Fruit fly (Drosophila melanogaster) whole organism, embryonic: ENCODE results near the gene ND-B17.2.
A peak's percentile ranks its signal among the peaks of the same experiment; 100 is the strongest.

Experiments
- Bdp1 ChIP-seq: fragments of 200-800 bp; sonication (Bioruptor generic); optimal IDR thresholded peaks from 3 replicates; lab custom pipeline; 2016; ENCODE audit warnings: missing biosample characterization, missing genetic modification characterization
- Bteb2 ChIP-seq: fragments of 200-800 bp; sonication (Bioruptor generic); optimal IDR thresholded peaks from 2 replicates; lab custom pipeline; 2016; ENCODE audit warnings: missing biosample characterization, missing genetic modification characterization
- CG10267 ChIP-seq: fragments of 200-800 bp; sonication (Bioruptor generic); optimal IDR thresholded peaks from 2 replicates; lab custom pipeline; 2018; ENCODE audit warnings: missing biosample characterization, mild to moderate bottlenecking, missing genetic modification characterization, moderate library complexity
- CG10366 ChIP-seq: fragments of 200-800 bp; sonication (Bioruptor generic); IDR thresholded peaks from 2 replicates; pipeline ENCODE4 v1.3.6; 2022; ENCODE audit warnings: missing biosample characterization, missing genetic modification characterization
- CG10431 ChIP-seq: fragments of 200-800 bp; sonication (Bioruptor generic); optimal IDR thresholded peaks from 3 replicates; lab custom pipeline; 2018; ENCODE audit warnings: missing biosample characterization, mild to moderate bottlenecking, missing genetic modification characterization
- CG10462 ChIP-seq: fragments of 200-800 bp; sonication (Bioruptor generic); optimal IDR thresholded peaks from 2 replicates; lab custom pipeline; 2016; ENCODE audit warnings: missing biosample characterization, missing genetic modification characterization
- CG11247 ChIP-seq: fragments of 200-800 bp; sonication (Bioruptor generic); IDR thresholded peaks from 2 replicates; pipeline ENCODE4 v1.3.6; 2022; ENCODE audit warnings: missing biosample characterization, missing genetic modification characterization
- CG11504 ChIP-seq: fragments of 200-800 bp; sonication (Bioruptor generic); optimal IDR thresholded peaks from 3 replicates; lab custom pipeline; 2019; ENCODE audit warnings: missing biosample characterization, mild to moderate bottlenecking, missing genetic modification characterization, moderate library complexity
- CG12104 ChIP-seq: fragments of 200-800 bp; sonication (Bioruptor generic); optimal IDR thresholded peaks from 3 replicates; lab custom pipeline; 2016; ENCODE audit warnings: missing biosample characterization, missing genetic modification characterization
- CG12769 ChIP-seq: fragments of 200-800 bp; sonication (Bioruptor generic); optimal IDR thresholded peaks from 2 replicates; lab custom pipeline; 2019; ENCODE audit warnings: missing biosample characterization, mild to moderate bottlenecking, missing genetic modification characterization, moderate library complexity
- CG15514 ChIP-seq: fragments of 200-800 bp; sonication (Bioruptor generic); optimal IDR thresholded peaks from 3 replicates; lab custom pipeline; 2017; ENCODE audit warnings: missing biosample characterization, missing genetic modification characterization, mild to moderate bottlenecking, moderate library complexity, missing genetic modification reagents
- CG1603 ChIP-seq: fragments of 200-800 bp; sonication (Bioruptor generic); optimal IDR thresholded peaks from 2 replicates; lab custom pipeline; 2019; ENCODE audit warnings: missing biosample characterization, mild to moderate bottlenecking, missing genetic modification characterization, moderate library complexity
- CG1647 ChIP-seq: fragments of 200-800 bp; sonication (Bioruptor generic); optimal IDR thresholded peaks from 3 replicates; lab custom pipeline; 2016; ENCODE audit warnings: missing biosample characterization, missing genetic modification characterization
- CG17359 ChIP-seq: fragments of 200-800 bp; sonication (Bioruptor generic); optimal IDR thresholded peaks from 3 replicates; lab custom pipeline; 2018; ENCODE audit warnings: missing biosample characterization, mild to moderate bottlenecking, missing genetic modification characterization, moderate library complexity
- CG18011 ChIP-seq: fragments of 200-800 bp; sonication (Bioruptor generic); optimal IDR thresholded peaks from 2 replicates; lab custom pipeline; 2017; ENCODE audit warnings: missing biosample characterization, missing genetic modification characterization, mild to moderate bottlenecking, moderate library complexity, missing genotype
- CG2120 ChIP-seq: fragments of 200-800 bp; sonication (Bioruptor generic); optimal IDR thresholded peaks from 3 replicates; lab custom pipeline; 2016; ENCODE audit warnings: missing biosample characterization, missing genetic modification characterization
- CG2875 ChIP-seq: fragments of 200-800 bp; sonication (Bioruptor generic); optimal IDR thresholded peaks from 2 replicates; lab custom pipeline; 2017; ENCODE audit warnings: missing biosample characterization, mild to moderate bottlenecking, missing genetic modification characterization, missing genetic modification reagents
- CG3847 ChIP-seq: fragments of 200-800 bp; sonication (Bioruptor generic); IDR thresholded peaks from 2 replicates; pipeline ENCODE4 v1.3.6; 2022; ENCODE audit warnings: missing biosample characterization, missing genetic modification characterization
- CG4730 ChIP-seq: fragments of 200-800 bp; sonication (Bioruptor generic); IDR thresholded peaks from 2 replicates; pipeline ENCODE4 v1.3.6; 2022; ENCODE audit warnings: missing biosample characterization, missing genetic modification characterization
- CG6765 ChIP-seq: fragments of 200-800 bp; sonication (Bioruptor generic); optimal IDR thresholded peaks from 3 replicates; lab custom pipeline; 2017; ENCODE audit warnings: missing biosample characterization, mild to moderate bottlenecking, missing genetic modification characterization
- CG7271 ChIP-seq: fragments of 200-800 bp; sonication (Bioruptor generic); optimal IDR thresholded peaks from 2 replicates; lab custom pipeline; 2018; ENCODE audit warnings: missing biosample characterization, mild to moderate bottlenecking, missing genetic modification characterization, moderate library complexity
- CG7357 ChIP-seq: fragments of 200-800 bp; sonication (Bioruptor generic); IDR thresholded peaks from 3 replicates; pipeline ENCODE4 v1.3.6; 2022; ENCODE audit warnings: missing biosample characterization, missing genetic modification characterization
- CG7372 ChIP-seq: fragments of 200-800 bp; sonication (Bioruptor generic); IDR thresholded peaks from 2 replicates; pipeline ENCODE4 v1.3.6; 2022; ENCODE audit warnings: missing biosample characterization, missing genetic modification characterization
- CG7786 ChIP-seq: fragments of 200-800 bp; sonication (Bioruptor generic); optimal IDR thresholded peaks from 2 replicates; lab custom pipeline; 2016; ENCODE audit warnings: missing biosample characterization, missing genetic modification characterization
- CG9215 ChIP-seq: fragments of 200-800 bp; sonication (Bioruptor generic); IDR thresholded peaks from 2 replicates; pipeline ENCODE4 v1.3.6; 2022; ENCODE audit warnings: missing biosample characterization, missing genetic modification characterization
- Dfd ChIP-seq, 2 experiments: fragments of >200 bp; optimal IDR thresholded peaks; 2 replicates each; lab custom pipeline; 2017; ENCODE audit warnings: missing biosample characterization in 2 of 2, missing genetic modification characterization in 2 of 2
- Ets65A ChIP-seq: fragments of 200-800 bp; sonication (Bioruptor generic); peaks from one replicate; lab custom pipeline; 2016; ENCODE audit warnings: missing biosample characterization, missing genetic modification characterization
- HLH4C ChIP-seq: fragments of 200-800 bp; sonication (Bioruptor generic); IDR thresholded peaks from 3 replicates; pipeline ENCODE4 v1.3.6; 2022; ENCODE audit warnings: missing biosample characterization, missing genetic modification characterization; ENCODE audit not compliant: partially characterized antibody
- HLHmδ ChIP-seq: fragments of 200-800 bp; sonication (Bioruptor generic); optimal IDR thresholded peaks from 2 replicates; lab custom pipeline; 2018; ENCODE audit warnings: missing biosample characterization, mild to moderate bottlenecking, missing genetic modification characterization, moderate library complexity
- Hr3 ChIP-seq: fragments of 200-800 bp; sonication (Bioruptor generic); optimal IDR thresholded peaks from 3 replicates; lab custom pipeline; 2016; ENCODE audit warnings: missing biosample characterization, missing genetic modification characterization
- Hr39 ChIP-seq: fragments of >200 bp; optimal IDR thresholded peaks from 2 replicates; lab custom pipeline; 2017
- MBD-R2 ChIP-seq: fragments of 200-800 bp; sonication (Bioruptor generic); IDR thresholded peaks from 2 replicates; pipeline ENCODE4 v1.3.6; 2022; ENCODE audit warnings: missing biosample characterization, missing genetic modification characterization
- Mad ChIP-seq: fragments of 200-800 bp; sonication (Bioruptor generic); optimal IDR thresholded peaks from 2 replicates; lab custom pipeline; 2016; ENCODE audit warnings: missing biosample characterization, missing genetic modification characterization
- Sin3A ChIP-seq: fragments of >200 bp; optimal IDR thresholded peaks from 2 replicates; lab custom pipeline; 2018
- Six4 ChIP-seq: fragments of 200-800 bp; sonication (Bioruptor generic); optimal IDR thresholded peaks from 2 replicates; lab custom pipeline; 2016; ENCODE audit warnings: missing biosample characterization, missing genetic modification characterization
- Sry-δ ChIP-seq: fragments of 200-800 bp; sonication (Bioruptor generic); optimal IDR thresholded peaks from 2 replicates; lab custom pipeline; 2016; ENCODE audit warnings: missing biosample characterization, missing genetic modification characterization
- al ChIP-seq: fragments of 200-800 bp; sonication (Bioruptor generic); IDR thresholded peaks from 2 replicates; pipeline ENCODE4 v1.3.6; 2022; ENCODE audit warnings: missing biosample characterization, missing genetic modification characterization
- br ChIP-seq: fragments of >200 bp; optimal IDR thresholded peaks from 2 replicates; lab custom pipeline; 2017
- cad ChIP-seq: fragments of >200 bp; optimal IDR thresholded peaks from 2 replicates; lab custom pipeline; 2017; ENCODE audit warnings: missing biosample characterization, missing genetic modification characterization
- dan ChIP-seq: fragments of 200-800 bp; sonication (Bioruptor generic); IDR thresholded peaks from 2 replicates; pipeline ENCODE4 v1.3.6; 2022; ENCODE audit warnings: missing biosample characterization, missing genetic modification characterization
- exex ChIP-seq: fragments of 200-800 bp; sonication (Bioruptor generic); optimal IDR thresholded peaks from 4 replicates; lab custom pipeline; 2018; ENCODE audit warnings: missing biosample characterization, mild to moderate bottlenecking, missing genetic modification characterization, moderate library complexity
- kay ChIP-seq: fragments of 200-800 bp; sonication (Bioruptor generic); optimal IDR thresholded peaks from 2 replicates; lab custom pipeline; 2016; ENCODE audit warnings: missing biosample characterization, missing genetic modification characterization
- lab ChIP-seq: fragments of 200-800 bp; sonication (Bioruptor generic); optimal IDR thresholded peaks from 3 replicates; lab custom pipeline; 2017; ENCODE audit warnings: missing biosample characterization, missing genetic modification characterization, mild to moderate bottlenecking, moderate library complexity, missing genetic modification reagents
- lola ChIP-seq, 3 experiments: fragments of >200 bp in 2 of 3; fragments of 200-800 bp in 1 of 3; sonication (Bioruptor generic) in 1 of 3; optimal IDR thresholded peaks; 2 replicates each; lab custom pipeline; 2017 to 2019; ENCODE audit warnings: missing biosample characterization in 3 of 3, missing genetic modification characterization in 3 of 3, mild to moderate bottlenecking in 1 of 3, moderate library complexity in 1 of 3
- mld ChIP-seq: fragments of 200-800 bp; sonication (Bioruptor generic); IDR thresholded peaks from 3 replicates; pipeline ENCODE4 v1.3.6; 2022; ENCODE audit warnings: missing biosample characterization, missing genetic modification characterization; ENCODE audit not compliant: partially characterized antibody
- nau ChIP-seq: fragments of 200-800 bp; sonication (Bioruptor generic); optimal IDR thresholded peaks from 3 replicates; lab custom pipeline; 2017; ENCODE audit warnings: missing biosample characterization, mild to moderate bottlenecking, missing genetic modification characterization, missing genetic modification reagents
- oc ChIP-seq: fragments of 200-800 bp; sonication (Bioruptor generic); optimal IDR thresholded peaks from 2 replicates; lab custom pipeline; 2018; ENCODE audit warnings: missing biosample characterization, mild to moderate bottlenecking, missing genetic modification characterization, moderate library complexity
- pan ChIP-seq, 4 experiments: fragments of >200 bp in 3 of 4; fragments of 200-800 bp in 1 of 4; sonication (Bioruptor generic) in 1 of 4; optimal IDR thresholded peaks in 3 of 4; IDR thresholded peaks in 1 of 4; 2 replicates each; pipeline versions ENCODE4 v1.3.6 to Lab custom; 2017 to 2022; ENCODE audit warnings: missing biosample characterization in 2 of 4, missing genetic modification characterization in 2 of 4, mixed read lengths in 1 of 4
- ranshi ChIP-seq: fragments of 200-800 bp; sonication (Bioruptor generic); IDR thresholded peaks from 2 replicates; pipeline ENCODE4 v1.3.6; 2022; ENCODE audit warnings: missing biosample characterization, missing genetic modification characterization
- sqz ChIP-seq: fragments of 200-800 bp; sonication (Bioruptor generic); optimal IDR thresholded peaks from 3 replicates; lab custom pipeline; 2018; ENCODE audit warnings: missing biosample characterization, mild to moderate bottlenecking, missing genetic modification characterization
- toy ChIP-seq: fragments of 200-800 bp; sonication (Bioruptor generic); IDR thresholded peaks from 2 replicates; pipeline ENCODE4 v1.3.6; 2022; ENCODE audit warnings: missing biosample characterization, missing genetic modification characterization

Gene ND-B17.2

DNA sequence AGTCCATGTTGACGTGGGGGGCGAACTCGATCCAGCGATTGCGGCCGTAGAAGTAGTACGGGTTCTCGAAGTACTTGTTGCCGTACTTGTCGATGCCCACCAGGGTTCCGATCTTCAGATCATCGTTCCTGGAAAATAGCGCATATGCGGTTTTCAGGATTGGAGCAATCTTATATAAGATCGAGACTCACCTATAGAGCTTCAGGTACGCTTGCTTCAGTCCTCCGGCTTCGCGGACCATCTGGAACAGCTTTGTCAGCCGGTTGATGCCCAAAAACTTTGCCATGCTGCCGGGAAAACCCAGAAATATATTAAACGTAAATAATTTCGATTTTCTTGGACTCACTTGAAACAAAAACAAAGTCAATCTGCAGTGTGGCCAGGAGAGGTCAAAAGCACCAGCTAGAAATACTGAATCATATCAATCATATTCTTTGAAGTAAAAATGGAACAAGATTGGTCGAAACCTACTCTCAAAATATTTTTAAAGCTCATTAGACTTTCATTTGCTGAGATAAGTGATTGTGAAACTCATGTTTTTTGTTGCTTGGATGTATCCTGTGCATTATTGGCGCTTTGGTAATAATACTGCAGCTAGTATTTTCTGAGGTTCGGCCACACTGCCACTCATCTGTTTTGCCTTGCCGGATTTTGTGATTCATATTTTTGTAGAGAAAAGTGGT is at the start of gene ND-B17.2, which contains the start of gene Arpc5 (continued):
- TF ChIP-seq CG10462 (GFP tag; lab: Kevin White, UChicago) (no peak), Dfd (GFP tag; optimal IDR thresholded peaks at IDR 0.05; lab: Kevin White, UChicago) (no peak), CG17359 (no peak), MBD-R2 (peak; percentile 89), toy (GFP tag; lab: Robert Waterston, UW) (no peak), CG7357 (GFP tag; lab: Robert Waterston, UW) (no peak), Sin3A (lab: Kevin White, UChicago) (peak; percentile 88), HLHmδ (GFP tag; lab: Kevin White, UChicago) (no peak), exex (tag; lab: Kevin White, UChicago) (no peak), CG15514 (GFP tag; lab: Kevin White, UChicago) (peak; percentile 30), HLH4C (no peak), al (GFP tag; lab: Robert Waterston, UW) (no peak), pan (optimal IDR thresholded peaks at IDR 0.05; lab: Kevin White, UChicago) (no peak), pan (GFP tag; optimal IDR thresholded peaks at IDR 0.05 in 1 of 2, IDR thresholded peaks at IDR 0.05 in 1 of 2) (no peak), cad (GFP tag; lab: Kevin White, UChicago) (no peak), lola (GFP tag; optimal IDR thresholded peaks at IDR 0.05; lab: Kevin White, UChicago) (peak in 1 of 3 experiments; percentile 23), CG11504 (no peak), kay (GFP tag; lab: Kevin White, UChicago) (peak; percentile 73), Ets65A (GFP tag; lab: Kevin White, UChicago) (no peak), CG7271 (tag; lab: Kevin White, UChicago) (no peak), Bdp1 (GFP tag; lab: Kevin White, UChicago) (no peak), CG10366 (GFP tag; lab: Robert Waterston, UW) (no peak), oc (tag; lab: Kevin White, UChicago) (no peak), Bteb2 (no peak), CG1603 (tag; lab: Kevin White, UChicago) (peak; percentile 59), CG12769 (no peak), CG3847 (GFP tag; lab: Robert Waterston, UW) (peak; percentile 46), CG10431 (GFP tag; lab: Kevin White, UChicago) (no peak), Six4 (GFP tag; lab: Kevin White, UChicago) (no peak), CG7786 (GFP tag; lab: Kevin White, UChicago) (no peak), CG4730 (no peak), sqz (GFP tag; lab: Kevin White, UChicago) (no peak), CG7372 (GFP tag; lab: Robert Waterston, UW) (no peak), CG9215 (no peak), CG2875 (GFP tag; lab: Kevin White, UChicago) (no peak), CG10267 (peak; percentile 60), dan (GFP tag; lab: Robert Waterston, UW) (no peak), Sry-δ (peak; percentile 30), CG18011 (peak; percentile 26), Hr3 (GFP tag; lab: Kevin White, UChicago) (no peak), Mad (GFP tag; lab: Kevin White, UChicago) (peak; percentile 1), CG12104 (GFP tag; lab: Kevin White, UChicago) (no peak), CG6765 (GFP tag; lab: Kevin White, UChicago) (no peak), mld (GFP tag; lab: Robert Waterston, UW) (no peak), CG2120 (GFP tag; lab: Kevin White, UChicago) (peak; percentile 22), ranshi (no peak), CG1647 (no peak), Hr39 (lab: Kevin White, UChicago) (no peak), br (lab: Kevin White, UChicago) (no peak), lab (GFP tag; lab: Kevin White, UChicago) (no peak), nau (GFP tag; lab: Kevin White, UChicago) (no peak), CG11247 (GFP tag; lab: Robert Waterston, UW) (no peak)
